Worm (Caenorhabditis elegans) whole organism, early embryonic: ENCODE measurements around the gene aex-2.

Experiments used
- B0310.2 ChIP-seq: sonication (generic microtip); optimal IDR thresholded peaks from 2 replicates; lab custom pipeline; 2016; ENCODE audit warnings: mild to moderate bottlenecking, missing genetic modification characterization, missing compliant biosample characterization
- F13C5.2 ChIP-seq: sonication (generic microtip); optimal IDR thresholded peaks from 2 replicates; lab custom pipeline; 2017; ENCODE audit warnings: mild to moderate bottlenecking, missing genetic modification characterization, inconsistent platforms, missing compliant biosample characterization
- ama-1 ChIP-seq: fragments of 150-350 bp; optimal IDR thresholded peaks from 2 replicates; lab custom pipeline; 2014
- ets-7 ChIP-seq: sonication (generic microtip); optimal IDR thresholded peaks from 2 replicates; lab custom pipeline; 2016; ENCODE audit warnings: missing genotype, missing genetic modification characterization, missing compliant biosample characterization
- tbx-11 ChIP-seq: fragments of 200-800 bp; sonication (Bioruptor generic); IDR thresholded peaks from 2 replicates; pipeline ENCODE4 v1.3.6; 2022; ENCODE audit warnings: missing genetic modification characterization, missing compliant biosample characterization
- tra-4 ChIP-seq: sonication (generic microtip); optimal IDR thresholded peaks from 2 replicates; lab custom pipeline; 2017; ENCODE audit warnings: missing genetic modification characterization, missing compliant biosample characterization

- no peak for TF ChIP-seq F13C5.2 (tag; lab: Kevin White, UChicago)
- no peak for TF ChIP-seq ama-1
- no peak for TF ChIP-seq B0310.2 (tag; lab: Kevin White, UChicago)
- no peak for TF ChIP-seq tbx-11 (GFP tag; lab: Robert Waterston, UW)
- TF ChIP-seq ets-7: no peak
- no peak for TF ChIP-seq tra-4 (tag; lab: Kevin White, UChicago)
Observed at ce11 chrX:9656772-9657171, 3.9 kb upstream of the aex-2 start.
